Worm (Caenorhabditis elegans): ENCODE results near the gene ZC449.8.
"Not testable (repeated sequence)": the region's sequence is repeated elsewhere in the genome, so short reads cannot be mapped to it uniquely, and the experiment has no call there.

- TF ChIP-seq Y79H2A.3 (GFP tag; conservative IDR thresholded peaks at IDR 0.05); gei-17 (GFP tag; optimal IDR thresholded peaks at IDR 0.05); F10E7.11 (tag; optimal IDR thresholded peaks at IDR 0.05); snpc-4 (GFP tag; optimal IDR thresholded peaks at IDR 0.05); snpc-4 (tag; optimal IDR thresholded peaks at IDR 0.05); atf-7 (tag; optimal IDR thresholded peaks at IDR 0.05); unc-130 (GFP tag; optimal IDR thresholded peaks at IDR 0.05); let-526 (GFP tag; IDR thresholded peaks at IDR 0.05): not testable (repeated sequence)
Measured at ce11 chrX:5056199-5056598, 40.3 kb downstream of the ZC449.8 start.
